Worm (Caenorhabditis elegans): ENCODE data around the gene B0564.2.

B0564.2 gene

DNA sequence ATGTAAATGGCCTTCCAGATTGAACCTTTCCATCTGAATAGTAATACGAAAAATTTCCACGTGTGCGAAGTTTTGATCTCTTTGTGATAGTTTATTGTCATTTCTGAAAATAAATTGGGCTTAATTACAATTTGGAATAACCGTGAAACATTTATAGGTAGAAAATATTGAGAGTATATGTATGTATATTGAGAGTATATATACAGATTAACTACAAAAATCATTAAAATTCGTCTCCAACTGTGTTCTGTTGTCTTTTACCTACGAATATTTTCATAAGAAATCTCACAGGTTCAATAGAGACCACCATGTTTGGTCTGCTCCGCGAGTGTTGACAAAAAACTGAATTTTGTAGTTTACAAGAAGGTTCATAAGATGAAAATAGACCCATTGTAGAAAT lies 5.5 kb downstream of the B0564.2 start, which contains the start of gene best-2:
Gene best-2, minus strand, starts transcription at position 101 of the 400 bp plus-strand sequence.
- TF ChIP-seq ceh-16 (tag; optimal IDR thresholded peaks at IDR 0.05): no peak
- TF ChIP-seq nhr-237 (tag; optimal IDR thresholded peaks at IDR 0.05): no peak
- no peak for TF ChIP-seq skn-1 (tag; optimal IDR thresholded peaks at IDR 0.05)
- TF ChIP-seq alr-1 (tag; optimal IDR thresholded peaks at IDR 0.05): no peak
- no peak for TF ChIP-seq sma-3 (GFP tag; optimal IDR thresholded peaks at IDR 0.05)
- no peak for TF ChIP-seq ama-1 (optimal IDR thresholded peaks at IDR 0.05)
- no peak for TF ChIP-seq egl-27 (tag; optimal IDR thresholded peaks at IDR 0.05)
- no peak for TF ChIP-seq nhr-129 (tag; optimal IDR thresholded peaks at IDR 0.05)
- TF ChIP-seq unc-39 (tag; optimal IDR thresholded peaks at IDR 0.05): no peak
- TF ChIP-seq lin-11 (tag; optimal IDR thresholded peaks at IDR 0.05): no peak
- no peak for TF ChIP-seq zag-1 (tag; optimal IDR thresholded peaks at IDR 0.05)
- TF ChIP-seq nhr-77 (tag; optimal IDR thresholded peaks at IDR 0.05): no peak
- no peak for TF ChIP-seq nhr-21 (tag; optimal IDR thresholded peaks at IDR 0.05)
- no peak for TF ChIP-seq F13H6.1 (tag; optimal IDR thresholded peaks at IDR 0.05)

DNA sequence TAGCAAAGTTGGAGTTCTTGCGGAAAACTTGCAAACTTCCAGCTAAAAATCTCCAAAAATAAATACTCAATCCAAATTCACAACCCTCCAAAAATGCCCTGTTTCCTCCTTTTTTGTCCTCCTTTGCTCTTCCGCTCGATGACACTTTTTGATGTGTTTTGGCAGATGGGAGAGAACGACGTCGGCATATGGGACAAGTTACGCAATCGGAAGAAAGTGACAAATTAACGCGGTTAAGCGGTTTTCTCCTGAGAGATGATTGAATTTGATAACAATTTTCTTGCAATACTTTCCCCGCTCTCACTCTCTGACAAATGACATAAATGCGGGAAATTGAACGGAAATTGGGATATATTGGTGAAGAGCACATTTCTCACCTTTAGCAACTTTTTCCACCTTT lies 9.2 kb downstream of the B0564.2 start:
- TF ChIP-seq nhr-25 (tag; optimal IDR thresholded peaks at IDR 0.05): no peak
- TF ChIP-seq snpc-4 (tag; optimal IDR thresholded peaks at IDR 0.05): no peak
- no peak for TF ChIP-seq blmp-1 (tag; optimal IDR thresholded peaks at IDR 0.05; ENCODE audit: insufficient read depth)
- TF ChIP-seq dmd-4 (tag; optimal IDR thresholded peaks at IDR 0.05): no peak
- no peak for TF ChIP-seq Y55F3AM.14 (GFP tag; optimal IDR thresholded peaks at IDR 0.05)
- no peak for TF ChIP-seq unc-39 (tag; optimal IDR thresholded peaks at IDR 0.05)
- TF ChIP-seq mbf-1 (tag; optimal IDR thresholded peaks at IDR 0.05): no peak
- TF ChIP-seq nhr-11 (tag; optimal IDR thresholded peaks at IDR 0.05): no peak
- no peak for TF ChIP-seq ama-1 (optimal IDR thresholded peaks at IDR 0.05)
- no peak for TF ChIP-seq elt-1 (tag; optimal IDR thresholded peaks at IDR 0.05)
- TF ChIP-seq nhr-129 (tag; optimal IDR thresholded peaks at IDR 0.05): no peak
- TF ChIP-seq nhr-23 (tag; optimal IDR thresholded peaks at IDR 0.05): no peak
- no peak for TF ChIP-seq ceh-82 (tag; optimal IDR thresholded peaks at IDR 0.05)
- no peak for TF ChIP-seq skn-1 (tag; optimal IDR thresholded peaks at IDR 0.05)
- no peak for TF ChIP-seq nhr-6 (tag; optimal IDR thresholded peaks at IDR 0.05)
- TF ChIP-seq sma-9 (GFP tag; optimal IDR thresholded peaks at IDR 0.05): no peak
- no peak for TF ChIP-seq sma-9 (tag; optimal IDR thresholded peaks at IDR 0.05)
- no peak for TF ChIP-seq crh-2 (tag; optimal IDR thresholded peaks at IDR 0.05)
- TF ChIP-seq nhr-237 (tag; optimal IDR thresholded peaks at IDR 0.05): no peak
- TF ChIP-seq C34F6.9 (tag; optimal IDR thresholded peaks at IDR 0.05): no peak
- no peak for TF ChIP-seq R02D3.7 (tag; optimal IDR thresholded peaks at IDR 0.05)

DNA sequence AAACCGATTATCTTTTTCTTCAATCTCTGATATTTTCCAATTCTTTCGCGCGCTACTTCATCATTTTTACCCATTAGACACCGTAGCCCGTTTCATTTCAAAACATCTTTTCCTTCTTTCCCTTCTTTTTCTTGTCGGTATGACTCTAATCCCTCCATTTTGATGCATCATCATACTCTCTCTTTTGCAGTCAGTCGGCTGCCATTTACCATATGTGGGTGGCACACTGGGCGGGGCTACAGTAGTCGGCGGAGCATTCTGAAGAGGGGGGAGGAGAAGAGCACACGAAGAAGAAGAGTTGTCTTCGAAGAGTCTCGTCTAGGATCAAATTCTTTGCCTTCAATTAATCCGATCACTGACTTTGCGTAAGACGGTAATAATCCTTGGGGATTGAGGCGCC lies 11.3 kb downstream of the B0564.2 start, which contains the start of gene unc-30:
Gene unc-30, plus strand, starts transcription at position 184 of the 400 bp plus-strand sequence.
- TF ChIP-seq lin-11 (tag; optimal IDR thresholded peaks at IDR 0.05): no peak
- TF ChIP-seq sma-9 (GFP tag; optimal IDR thresholded peaks at IDR 0.05): no peak
- TF ChIP-seq sma-9 (tag; optimal IDR thresholded peaks at IDR 0.05): no peak
- TF ChIP-seq lin-13 (GFP tag; optimal IDR thresholded peaks at IDR 0.05): no peak
- no peak for TF ChIP-seq nhr-21 (tag; optimal IDR thresholded peaks at IDR 0.05)
- TF ChIP-seq lin-39 (tag; optimal IDR thresholded peaks at IDR 0.05): no peak
- TF ChIP-seq nhr-11 (tag; optimal IDR thresholded peaks at IDR 0.05): no peak
- TF ChIP-seq unc-55 (GFP tag; optimal IDR thresholded peaks at IDR 0.05): peak; percentile 84
- TF ChIP-seq crh-2 (tag; optimal IDR thresholded peaks at IDR 0.05): no peak
- TF ChIP-seq nhr-129 (tag; optimal IDR thresholded peaks at IDR 0.05): peak; percentile 18
- TF ChIP-seq nhr-77 (tag; optimal IDR thresholded peaks at IDR 0.05): no peak
- TF ChIP-seq R02D3.7 (tag; optimal IDR thresholded peaks at IDR 0.05): no peak
- TF ChIP-seq nhr-23 (tag; optimal IDR thresholded peaks at IDR 0.05): no peak
- no peak for TF ChIP-seq elt-1 (tag; optimal IDR thresholded peaks at IDR 0.05)
- TF ChIP-seq nhr-10 (tag; optimal IDR thresholded peaks at IDR 0.05): no peak
- TF ChIP-seq mab-5 (tag; optimal IDR thresholded peaks at IDR 0.05): peak; percentile 19
- no peak for TF ChIP-seq Y55F3AM.14 (GFP tag; optimal IDR thresholded peaks at IDR 0.05)
- TF ChIP-seq blmp-1 (tag; optimal IDR thresholded peaks at IDR 0.05; ENCODE audit: insufficient read depth): no peak
- TF ChIP-seq nhr-6 (tag; optimal IDR thresholded peaks at IDR 0.05): no peak
- TF ChIP-seq elt-3 (tag; optimal IDR thresholded peaks at IDR 0.05): no peak
- no peak for TF ChIP-seq ZK546.5 (tag; optimal IDR thresholded peaks at IDR 0.05)
- TF ChIP-seq nhr-12 (tag; optimal IDR thresholded peaks at IDR 0.05): no peak
- peak in 1 of 2 experiments; percentile 21 for TF ChIP-seq lsy-2 (tag; optimal IDR thresholded peaks at IDR 0.05)
- no peak for TF ChIP-seq F13H6.1 (tag; optimal IDR thresholded peaks at IDR 0.05)
- no peak for TF ChIP-seq aly-2 (tag; optimal IDR thresholded peaks at IDR 0.05)
- TF ChIP-seq egl-27 (tag; optimal IDR thresholded peaks at IDR 0.05): no peak
- no peak for TF ChIP-seq sma-3 (GFP tag; optimal IDR thresholded peaks at IDR 0.05)
- no peak for TF ChIP-seq dmd-4 (tag; optimal IDR thresholded peaks at IDR 0.05)
- no peak for TF ChIP-seq nhr-25 (tag; optimal IDR thresholded peaks at IDR 0.05)
- TF ChIP-seq gmeb-1 (tag; optimal IDR thresholded peaks at IDR 0.05): no peak
- TF ChIP-seq mdl-1 (tag; optimal IDR thresholded peaks at IDR 0.05): no peak
- no peak for TF ChIP-seq mbf-1 (tag; optimal IDR thresholded peaks at IDR 0.05)
